Fruit fly (Drosophila melanogaster) whole organism, embryonic: ENCODE results near the gene CG5986.

Experiments
- CG10565 ChIP-seq: fragments of 200-800 bp; sonication (Bioruptor generic); optimal IDR thresholded peaks from 3 replicates; lab custom pipeline; 2016; ENCODE audit warnings: missing biosample characterization, mild to moderate bottlenecking, missing genetic modification characterization
- CG12071 ChIP-seq: fragments of 200-800 bp; sonication (Bioruptor generic); optimal IDR thresholded peaks from 3 replicates; lab custom pipeline; 2018; ENCODE audit warnings: missing biosample characterization, mild to moderate bottlenecking, missing genetic modification characterization
- CG1529 ChIP-seq: fragments of 200-800 bp; sonication (Bioruptor generic); optimal IDR thresholded peaks from 3 replicates; lab custom pipeline; 2018; ENCODE audit warnings: missing biosample characterization, missing genetic modification characterization
- CG1832 ChIP-seq: fragments of 200-800 bp; sonication (Bioruptor generic); optimal IDR thresholded peaks from 2 replicates; lab custom pipeline; 2017; ENCODE audit warnings: missing biosample characterization, mild to moderate bottlenecking, missing genetic modification characterization, inconsistent platforms
- CG3163 ChIP-seq: fragments of 200-800 bp; sonication (Bioruptor generic); optimal IDR thresholded peaks from 3 replicates; lab custom pipeline; 2016; ENCODE audit warnings: missing biosample characterization, missing genetic modification characterization
- CG3847 ChIP-seq: fragments of 200-800 bp; sonication (Bioruptor generic); IDR thresholded peaks from 2 replicates; pipeline ENCODE4 v1.3.6; 2022; ENCODE audit warnings: missing biosample characterization, missing genetic modification characterization
- Sin3A ChIP-seq: fragments of >200 bp; optimal IDR thresholded peaks from 2 replicates; lab custom pipeline; 2018
- cad ChIP-seq: fragments of >200 bp; optimal IDR thresholded peaks from 2 replicates; lab custom pipeline; 2017; ENCODE audit warnings: missing biosample characterization, missing genetic modification characterization
- cato ChIP-seq: fragments of 200-800 bp; sonication (Bioruptor generic); optimal IDR thresholded peaks from 2 replicates; lab custom pipeline; 2016; ENCODE audit warnings: missing biosample characterization, missing genetic modification characterization, borderline replicate concordance
- chif ChIP-seq, 2 experiments: fragments of 200-800 bp; sonication (Bioruptor generic); optimal IDR thresholded peaks; 3 replicates each; lab custom pipeline; 2016; ENCODE audit warnings: missing biosample characterization in 2 of 2, missing genetic modification characterization in 2 of 2
- crc ChIP-seq: fragments of 200-800 bp; sonication (Bioruptor generic); optimal IDR thresholded peaks from 2 replicates; lab custom pipeline; 2016; ENCODE audit warnings: missing biosample characterization, missing genetic modification characterization
- fd64A ChIP-seq: fragments of 200-800 bp; sonication (Bioruptor generic); optimal IDR thresholded peaks from 3 replicates; lab custom pipeline; 2018; ENCODE audit warnings: missing biosample characterization, mild to moderate bottlenecking, missing genetic modification characterization
- gcm ChIP-seq: fragments of 200-800 bp; sonication (Bioruptor generic); optimal IDR thresholded peaks from 2 replicates; lab custom pipeline; 2019; ENCODE audit warnings: missing biosample characterization, mild to moderate bottlenecking, missing genetic modification characterization, moderate library complexity
- sisA ChIP-seq: fragments of 200-800 bp; sonication (Bioruptor generic); IDR thresholded peaks from 2 replicates; pipeline ENCODE4 v1.3.6; 2022; ENCODE audit warnings: missing biosample characterization, missing genetic modification characterization

DNA sequence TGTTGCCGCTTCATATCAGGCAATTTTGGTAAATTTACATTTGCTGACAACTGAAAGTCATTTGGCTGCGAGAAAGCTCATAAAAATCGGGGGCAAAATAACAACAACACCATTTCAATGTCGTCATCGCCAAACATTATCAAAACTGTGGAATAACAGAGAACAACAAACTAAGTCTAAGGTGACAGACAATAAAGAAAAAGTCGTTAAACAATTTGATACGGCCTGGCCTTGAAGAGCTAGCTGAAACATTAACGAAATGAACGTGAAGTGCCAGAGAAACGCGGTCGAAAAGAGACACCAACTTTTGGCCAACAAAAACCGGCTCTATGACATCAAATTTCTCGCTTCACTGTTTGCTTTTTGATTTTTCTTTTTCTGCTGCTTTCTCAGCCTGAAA, 42.6 kb downstream of the CG5986 start:
- TF ChIP-seq CG1529 (GFP tag; lab: Kevin White, UChicago), result no peak
- no peak for TF ChIP-seq chif (GFP tag; optimal IDR thresholded peaks at IDR 0.05; lab: Kevin White, UChicago)
- no peak for TF ChIP-seq CG3847 (GFP tag; lab: Robert Waterston, UW)
- no peak for TF ChIP-seq cato (GFP tag; lab: Kevin White, UChicago)
- no peak for TF ChIP-seq gcm (GFP tag; lab: Kevin White, UChicago)
- no peak for TF ChIP-seq CG3163 (GFP tag; lab: Kevin White, UChicago)
- no peak for TF ChIP-seq CG1832 (GFP tag; lab: Kevin White, UChicago)
- TF ChIP-seq crc, result no peak
- TF ChIP-seq Sin3A (lab: Kevin White, UChicago), result no peak
- TF ChIP-seq fd64A (GFP tag; lab: Kevin White, UChicago), result no peak
- no peak for TF ChIP-seq cad
- no peak for TF ChIP-seq CG12071 (GFP tag; lab: Kevin White, UChicago)
- no peak for TF ChIP-seq sisA (GFP tag; lab: Robert Waterston, UW)
- no peak for TF ChIP-seq CG10565 (GFP tag; lab: Kevin White, UChicago)
